Fruit fly (Drosophila melanogaster) whole organism, embryonic: ENCODE data around the gene CSN5.

Experiments
- Abd-B ChIP-seq: fragments of 200-800 bp; sonication (Bioruptor generic); optimal IDR thresholded peaks from 2 replicates; lab custom pipeline; 2018; ENCODE audit warnings: missing biosample characterization, mild to moderate bottlenecking, missing genetic modification characterization, moderate library complexity
- Aef1 ChIP-seq: fragments of 200-800 bp; sonication (Bioruptor generic); IDR thresholded peaks from 3 replicates; pipeline ENCODE4 v1.3.6; 2022; ENCODE audit warnings: missing biosample characterization, missing genetic modification characterization
- BEAF-32 ChIP-seq: fragments of 200-800 bp; sonication (Bioruptor generic); optimal IDR thresholded peaks from 3 replicates; lab custom pipeline; 2017; ENCODE audit warnings: missing biosample characterization, missing genetic modification characterization, mild to moderate bottlenecking, moderate library complexity, missing genetic modification reagents
- Blimp-1 ChIP-seq: fragments of 200-800 bp; sonication (Bioruptor generic); optimal IDR thresholded peaks from 3 replicates; lab custom pipeline; 2018; ENCODE audit warnings: missing biosample characterization, missing genetic modification characterization, mild to moderate bottlenecking, moderate library complexity, missing genetic modification reagents
- CG10267 ChIP-seq: fragments of 200-800 bp; sonication (Bioruptor generic); optimal IDR thresholded peaks from 2 replicates; lab custom pipeline; 2018; ENCODE audit warnings: missing biosample characterization, mild to moderate bottlenecking, missing genetic modification characterization, moderate library complexity
- CG10274 ChIP-seq: fragments of 200-800 bp; sonication (Bioruptor generic); optimal IDR thresholded peaks from 3 replicates; lab custom pipeline; 2017; ENCODE audit warnings: missing biosample characterization, mild to moderate bottlenecking, missing genetic modification characterization
- CG12071 ChIP-seq: fragments of 200-800 bp; sonication (Bioruptor generic); optimal IDR thresholded peaks from 3 replicates; lab custom pipeline; 2018; ENCODE audit warnings: missing biosample characterization, mild to moderate bottlenecking, missing genetic modification characterization
- CG12769 ChIP-seq: fragments of 200-800 bp; sonication (Bioruptor generic); optimal IDR thresholded peaks from 2 replicates; lab custom pipeline; 2019; ENCODE audit warnings: missing biosample characterization, mild to moderate bottlenecking, missing genetic modification characterization, moderate library complexity
- CG13894 ChIP-seq: fragments of 200-800 bp; sonication (Bioruptor generic); optimal IDR thresholded peaks from 3 replicates; lab custom pipeline; 2018; ENCODE audit warnings: missing biosample characterization, mild to moderate bottlenecking, missing genetic modification characterization, moderate library complexity
- CG14014 ChIP-seq: fragments of 200-800 bp; sonication (Bioruptor generic); IDR thresholded peaks from 2 replicates; pipeline ENCODE4 v1.3.6; 2022; ENCODE audit warnings: missing biosample characterization, missing genetic modification characterization
- CG14441 ChIP-seq: fragments of 200-800 bp; sonication (Bioruptor generic); IDR thresholded peaks from 2 replicates; pipeline ENCODE4 v1.3.6; 2022; ENCODE audit warnings: missing biosample characterization, missing genetic modification characterization
- CG14860 ChIP-seq: fragments of 200-800 bp; sonication (Bioruptor generic); IDR thresholded peaks from 3 replicates; pipeline ENCODE4 v1.3.6; 2022; ENCODE audit warnings: missing biosample characterization, missing genetic modification characterization; ENCODE audit not compliant: partially characterized antibody
- CG16813 ChIP-seq: fragments of 200-800 bp; sonication (Bioruptor generic); IDR thresholded peaks from 3 replicates; pipeline ENCODE4 v1.3.6; 2022; ENCODE audit warnings: missing biosample characterization, missing genetic modification characterization; ENCODE audit not compliant: partially characterized antibody
- CG16815 ChIP-seq: fragments of 200-800 bp; sonication (Bioruptor generic); optimal IDR thresholded peaks from 3 replicates; lab custom pipeline; 2017; ENCODE audit warnings: missing biosample characterization, mild to moderate bottlenecking, missing genetic modification characterization
- CG18619 ChIP-seq: fragments of 200-800 bp; sonication (Bioruptor generic); optimal IDR thresholded peaks from 3 replicates; lab custom pipeline; 2017; ENCODE audit warnings: missing biosample characterization, mild to moderate bottlenecking, missing genetic modification characterization
- CG31224 ChIP-seq: fragments of 200-800 bp; sonication (Bioruptor generic); IDR thresholded peaks from 2 replicates; pipeline ENCODE4 v1.3.6; 2022; ENCODE audit warnings: missing biosample characterization, missing genetic modification characterization
- CG31365 ChIP-seq: fragments of 200-800 bp; sonication (Bioruptor generic); optimal IDR thresholded peaks from 2 replicates; lab custom pipeline; 2018; ENCODE audit warnings: missing biosample characterization, mild to moderate bottlenecking, missing genetic modification characterization
- CG42726 ChIP-seq: fragments of 200-800 bp; sonication (Bioruptor generic); IDR thresholded peaks from 2 replicates; pipeline ENCODE4 v1.3.6; 2022; ENCODE audit warnings: missing biosample characterization, missing genetic modification characterization; ENCODE audit not compliant: partially characterized antibody
- CG4360 ChIP-seq: fragments of 200-800 bp; sonication (Bioruptor generic); IDR thresholded peaks from 2 replicates; pipeline ENCODE4 v1.3.6; 2022; ENCODE audit warnings: missing biosample characterization, missing genetic modification characterization
- CG4404 ChIP-seq: fragments of 200-800 bp; sonication (Bioruptor generic); IDR thresholded peaks from 2 replicates; pipeline ENCODE4 v1.3.6; 2022; ENCODE audit warnings: missing biosample characterization, missing genetic modification characterization
- CG6765 ChIP-seq: fragments of 200-800 bp; sonication (Bioruptor generic); optimal IDR thresholded peaks from 3 replicates; lab custom pipeline; 2017; ENCODE audit warnings: missing biosample characterization, mild to moderate bottlenecking, missing genetic modification characterization
- CG7357 ChIP-seq: fragments of 200-800 bp; sonication (Bioruptor generic); IDR thresholded peaks from 3 replicates; pipeline ENCODE4 v1.3.6; 2022; ENCODE audit warnings: missing biosample characterization, missing genetic modification characterization
- CG7987 ChIP-seq: fragments of 200-800 bp; sonication (Bioruptor generic); optimal IDR thresholded peaks from 2 replicates; lab custom pipeline; 2018; ENCODE audit warnings: missing biosample characterization, mild to moderate bottlenecking, missing genetic modification characterization, moderate library complexity
- CG8290 ChIP-seq, 3 experiments: fragments of 200-800 bp; sonication (Bioruptor generic); optimal IDR thresholded peaks; 2 replicates each; lab custom pipeline; 2016 to 2019; ENCODE audit warnings: missing biosample characterization in 3 of 3, missing genetic modification characterization in 3 of 3, mild to moderate bottlenecking in 2 of 3, moderate library complexity in 1 of 3
- CG8944 ChIP-seq: fragments of 200-800 bp; sonication (Bioruptor generic); optimal IDR thresholded peaks from 3 replicates; lab custom pipeline; 2016; ENCODE audit warnings: missing biosample characterization, missing genetic modification characterization
- CG9797 ChIP-seq: fragments of 200-800 bp; sonication (Bioruptor generic); optimal IDR thresholded peaks from 3 replicates; lab custom pipeline; 2018; ENCODE audit warnings: missing biosample characterization, mild to moderate bottlenecking, missing genetic modification characterization
- CG9932 ChIP-seq: fragments of 200-800 bp; sonication (Bioruptor generic); IDR thresholded peaks from 2 replicates; pipeline ENCODE4 v1.3.6; 2022; ENCODE audit warnings: missing biosample characterization, missing genetic modification characterization
- Chrac-16 ChIP-seq: fragments of 200-800 bp; sonication (Bioruptor generic); optimal IDR thresholded peaks from 3 replicates; lab custom pipeline; 2016; ENCODE audit warnings: missing biosample characterization, missing genetic modification characterization
- Doc3 ChIP-seq: fragments of 200-800 bp; sonication (Bioruptor generic); IDR thresholded peaks from 3 replicates; pipeline ENCODE4 v1.3.6; 2022; ENCODE audit warnings: missing biosample characterization, missing genetic modification characterization; ENCODE audit not compliant: partially characterized antibody
- ERR ChIP-seq: fragments of 200-800 bp; sonication (Bioruptor generic); optimal IDR thresholded peaks from 2 replicates; lab custom pipeline; 2016; ENCODE audit warnings: missing biosample characterization, missing genetic modification characterization
- Hmr ChIP-seq: fragments of 200-800 bp; sonication (Bioruptor generic); optimal IDR thresholded peaks from 3 replicates; lab custom pipeline; 2017; ENCODE audit warnings: mild to moderate bottlenecking, missing biosample characterization, missing genetic modification reagents, missing genetic modification characterization
- Jarid2 ChIP-seq: fragments of 200-800 bp; sonication (Bioruptor generic); optimal IDR thresholded peaks from 3 replicates; lab custom pipeline; 2017; ENCODE audit warnings: mild to moderate bottlenecking, missing biosample characterization, missing genetic modification reagents, missing genetic modification characterization
- Poxn ChIP-seq: fragments of 200-800 bp; sonication (Bioruptor generic); IDR thresholded peaks from 2 replicates; pipeline ENCODE4 v1.3.6; 2022; ENCODE audit warnings: missing biosample characterization, missing genetic modification characterization
- Trl ChIP-seq, 3 experiments: fragments of >200 bp in 2 of 3; fragments of 200-800 bp in 1 of 3; sonication (Bioruptor generic) in 1 of 3; optimal IDR thresholded peaks; 2 replicates in 1 of 3; 3 replicates in 2 of 3; lab custom pipeline; 2016 to 2017; ENCODE audit warnings: missing biosample characterization in 1 of 3, missing genetic modification characterization in 1 of 3
- amos ChIP-seq: fragments of 200-800 bp; sonication (Bioruptor generic); IDR thresholded peaks from 2 replicates; pipeline ENCODE4 v1.3.6; 2022; ENCODE audit warnings: missing biosample characterization, missing genetic modification characterization; ENCODE audit not compliant: partially characterized antibody
- crp ChIP-seq, 2 experiments: fragments of 200-800 bp; sonication (Bioruptor generic); optimal IDR thresholded peaks; 2 replicates in 1 of 2; 3 replicates in 1 of 2; lab custom pipeline; 2017; ENCODE audit warnings: missing biosample characterization in 2 of 2, missing genetic modification characterization in 2 of 2, mild to moderate bottlenecking in 1 of 2, moderate library complexity in 1 of 2
- fd3F ChIP-seq: fragments of 200-800 bp; sonication (Bioruptor generic); optimal IDR thresholded peaks from 2 replicates; lab custom pipeline; 2018; ENCODE audit warnings: missing biosample characterization, mild to moderate bottlenecking, missing genetic modification characterization, moderate library complexity
- gfzf ChIP-seq: fragments of 200-800 bp; sonication (Bioruptor generic); optimal IDR thresholded peaks from 2 replicates; lab custom pipeline; 2016; ENCODE audit warnings: missing biosample characterization, mild to moderate bottlenecking, missing genetic modification characterization, moderate library complexity
- hbn ChIP-seq: fragments of 200-800 bp; sonication (Bioruptor generic); IDR thresholded peaks from 2 replicates; pipeline ENCODE4 v1.3.6; 2022; ENCODE audit warnings: missing biosample characterization, missing genetic modification characterization; ENCODE audit not compliant: partially characterized antibody
- her ChIP-seq: fragments of 200-800 bp; sonication (Bioruptor generic); optimal IDR thresholded peaks from 2 replicates; lab custom pipeline; 2016; ENCODE audit warnings: missing biosample characterization, missing genetic modification characterization
- knrl ChIP-seq: fragments of 200-800 bp; sonication (Bioruptor generic); IDR thresholded peaks from 3 replicates; pipeline ENCODE4 v1.3.6; 2022; ENCODE audit warnings: missing biosample characterization, missing genetic modification characterization; ENCODE audit not compliant: partially characterized antibody
- lilli ChIP-seq: fragments of 200-800 bp; sonication (Bioruptor generic); optimal IDR thresholded peaks from 3 replicates; lab custom pipeline; 2016; ENCODE audit warnings: missing biosample characterization, missing genetic modification characterization
- nerfin-2 ChIP-seq: fragments of 200-800 bp; sonication (Bioruptor generic); IDR thresholded peaks from 2 replicates; pipeline ENCODE4 v1.3.6; 2022; ENCODE audit warnings: missing biosample characterization, missing genetic modification characterization; ENCODE audit not compliant: partially characterized antibody
- pros ChIP-seq: fragments of 200-800 bp; sonication (Bioruptor generic); optimal IDR thresholded peaks from 3 replicates; lab custom pipeline; 2019; ENCODE audit warnings: missing biosample characterization, mild to moderate bottlenecking, missing genetic modification characterization, moderate library complexity
- psq ChIP-seq: fragments of 200-800 bp; sonication (Bioruptor generic); optimal IDR thresholded peaks from 2 replicates; lab custom pipeline; 2017; ENCODE audit warnings: missing biosample characterization, missing genetic modification characterization
- slbo ChIP-seq: fragments of 200-800 bp; sonication (Bioruptor generic); IDR thresholded peaks from 2 replicates; pipeline ENCODE4 v1.3.6; 2022; ENCODE audit warnings: missing biosample characterization, missing genetic modification characterization
- trh ChIP-seq: fragments of 200-800 bp; sonication (Bioruptor generic); optimal IDR thresholded peaks from 2 replicates; lab custom pipeline; 2016; ENCODE audit warnings: missing biosample characterization, missing genetic modification characterization
- yki ChIP-seq: fragments of >200 bp; optimal IDR thresholded peaks from 3 replicates; lab custom pipeline; 2018
- zen ChIP-seq: fragments of 200-800 bp; sonication (Bioruptor generic); optimal IDR thresholded peaks from 3 replicates; lab custom pipeline; 2018; ENCODE audit warnings: missing biosample characterization, mild to moderate bottlenecking, missing genetic modification characterization, moderate library complexity

CSN5 gene

DNA sequence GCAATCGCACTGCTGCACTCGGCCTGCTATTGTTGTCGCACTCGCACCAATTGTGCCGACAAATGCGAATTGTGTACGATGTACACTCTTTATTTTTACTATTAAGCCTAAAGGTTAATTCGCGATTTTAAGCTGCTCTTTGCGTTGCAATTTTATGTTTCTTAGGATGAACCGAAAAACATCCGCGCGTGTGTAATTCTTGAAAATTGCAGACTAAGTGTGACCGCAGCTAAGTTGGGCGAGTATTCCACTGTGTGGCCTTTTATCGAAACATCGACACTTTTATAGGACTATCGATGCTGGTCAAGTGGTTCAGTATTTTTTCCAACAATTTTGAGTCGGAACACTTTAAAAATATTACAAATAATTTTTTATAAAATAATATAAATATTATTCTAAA, 16.3 kb upstream of the CSN5 start, which contains the start of gene Pak3 (continued):
- no peak for TF ChIP-seq ERR (GFP tag; lab: Kevin White, UChicago)
- peak; percentile 47; the same call in 1 of the 3 replicates for TF ChIP-seq Doc3 (GFP tag; lab: Robert Waterston, UW)
- no peak for TF ChIP-seq CG6765
- no peak for TF ChIP-seq CG12769
- TF ChIP-seq CG10267, result peak; percentile 56
- peak; percentile 79 for TF ChIP-seq BEAF-32
- TF ChIP-seq CG4404 (GFP tag; lab: Robert Waterston, UW), result no peak
- TF ChIP-seq CG14860 (GFP tag; lab: Robert Waterston, UW), result peak; percentile 53; the same call in 1 of the 3 replicates
- no peak for TF ChIP-seq Aef1
- TF ChIP-seq CG4360 (GFP tag; lab: Robert Waterston, UW), result no peak
- TF ChIP-seq slbo (GFP tag; lab: Robert Waterston, UW), result no peak
- no peak for TF ChIP-seq Hmr (GFP tag; lab: Kevin White, UChicago)
- TF ChIP-seq Blimp-1, result peak; percentile 18
- TF ChIP-seq CG31365 (tag; lab: Kevin White, UChicago), result peak; percentile 0
- no peak for TF ChIP-seq CG13894 (tag; lab: Kevin White, UChicago)
- no peak for TF ChIP-seq pros (GFP tag; lab: Kevin White, UChicago)
- TF ChIP-seq hbn (GFP tag; lab: Robert Waterston, UW), result peak; percentile 80
- TF ChIP-seq CG31224 (GFP tag; lab: Robert Waterston, UW), result no peak
- no peak for TF ChIP-seq CG14014 (GFP tag; lab: Robert Waterston, UW)
- no peak for TF ChIP-seq her
- no peak for TF ChIP-seq CG16815 (GFP tag; lab: Kevin White, UChicago)
- TF ChIP-seq gfzf (GFP tag; lab: Kevin White, UChicago), result peak; percentile 81
- no peak for TF ChIP-seq Chrac-16 (GFP tag; lab: Kevin White, UChicago)
- no peak for TF ChIP-seq CG8944 (GFP tag; lab: Kevin White, UChicago)
- TF ChIP-seq CG16813 (GFP tag; lab: Robert Waterston, UW), result peak; percentile 63
- TF ChIP-seq zen, result peak; percentile 52
- TF ChIP-seq fd3F (GFP tag; lab: Kevin White, UChicago), result no peak
- peak; percentile 65 for TF ChIP-seq knrl
- TF ChIP-seq CG42726 (GFP tag; lab: Robert Waterston, UW), result peak; percentile 73
- TF ChIP-seq amos (GFP tag; lab: Robert Waterston, UW), result peak; percentile 86
- TF ChIP-seq CG9797 (GFP tag; lab: Kevin White, UChicago), result peak; percentile 86
- no peak for TF ChIP-seq psq (GFP tag; lab: Kevin White, UChicago)
- TF ChIP-seq CG7357 (GFP tag; lab: Robert Waterston, UW), result peak; percentile 67; the same call in 2 of the 3 replicates
- TF ChIP-seq CG9932 (GFP tag; lab: Robert Waterston, UW), result peak; percentile 32; the same call in 1 of the 2 replicates
- no peak for TF ChIP-seq Abd-B (GFP tag; lab: Kevin White, UChicago)
- no peak for TF ChIP-seq lilli (GFP tag; lab: Kevin White, UChicago)
- peak; percentile 87 for TF ChIP-seq Jarid2 (GFP tag; lab: Kevin White, UChicago)
- no peak for TF ChIP-seq CG10274
- TF ChIP-seq yki (lab: Kevin White, UChicago), result no peak
- no peak for TF ChIP-seq CG12071 (GFP tag; lab: Kevin White, UChicago)
- no peak for TF ChIP-seq CG14441 (GFP tag; lab: Robert Waterston, UW)
- TF ChIP-seq trh (GFP tag; lab: Kevin White, UChicago), result no peak
- TF ChIP-seq nerfin-2 (GFP tag; lab: Robert Waterston, UW), result peak; percentile 9; the same call in 1 of the 2 replicates
- TF ChIP-seq crp (GFP tag; optimal IDR thresholded peaks at IDR 0.05; lab: Kevin White, UChicago), result peak in 1 of 2 experiments; percentile 49
- TF ChIP-seq Poxn (GFP tag; lab: Robert Waterston, UW), result no peak
- TF ChIP-seq CG18619 (GFP tag; lab: Kevin White, UChicago), result no peak
- no peak for TF ChIP-seq Trl (optimal IDR thresholded peaks at IDR 0.05; lab: Kevin White, UChicago)
- TF ChIP-seq Trl (GFP tag; optimal IDR thresholded peaks at IDR 0.05; lab: Kevin White, UChicago), result no peak
- no peak for TF ChIP-seq CG8290 (GFP tag; optimal IDR thresholded peaks at IDR 0.05; lab: Kevin White, UChicago)
- no peak for TF ChIP-seq CG8290 (tag; optimal IDR thresholded peaks at IDR 0.05; lab: Kevin White, UChicago)
- TF ChIP-seq CG7987 (GFP tag; lab: Kevin White, UChicago), result peak; percentile 15
